Worm (Caenorhabditis elegans): ENCODE data around the gene trcs-2.

The trcs-2 gene

DNA sequence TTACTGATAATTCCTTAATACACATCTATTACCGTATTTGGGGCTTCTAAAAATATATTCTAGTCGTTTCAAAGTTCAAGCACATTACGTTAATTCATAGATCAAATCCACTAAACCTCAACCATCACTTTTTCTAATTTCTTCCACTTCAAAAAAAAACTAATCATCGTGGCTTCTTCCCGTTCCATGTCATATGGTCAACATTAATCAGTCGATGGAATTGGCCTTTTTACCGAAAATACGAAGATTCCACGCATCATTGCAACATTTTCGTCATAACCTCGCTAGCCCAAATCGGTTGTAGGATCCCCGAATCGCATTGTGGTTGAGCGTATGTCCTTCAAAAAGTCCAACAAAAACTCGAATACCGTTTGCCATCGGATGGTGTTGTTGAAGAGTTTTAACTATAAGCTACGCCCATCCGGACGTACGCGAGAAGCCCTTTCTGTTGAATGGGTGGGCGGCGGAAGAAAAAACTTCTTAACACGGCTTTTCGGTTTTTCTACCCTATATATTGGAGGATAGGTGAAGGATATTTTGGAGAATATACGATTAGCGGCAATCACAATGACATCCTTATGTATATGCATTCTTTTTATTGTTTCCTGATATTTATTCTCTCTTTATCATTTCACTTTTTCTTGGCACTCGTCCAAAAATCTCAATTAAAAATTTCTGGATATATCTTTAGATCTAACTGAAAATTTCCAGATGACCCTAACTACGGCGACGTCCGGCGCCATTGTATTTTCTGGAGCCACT lies 10.2 kb downstream of the trcs-2 start, which contains the start of gene rol-6:
rol-6 (plus strand) TSS at position 712 of the 762 bp plus-strand sequence.
- TF ChIP-seq blmp-1 (tag; optimal IDR thresholded peaks at IDR 0.05) (peak; percentile 50), fkh-10 (GFP tag; optimal IDR thresholded peaks at IDR 0.05) (no peak)

DNA sequence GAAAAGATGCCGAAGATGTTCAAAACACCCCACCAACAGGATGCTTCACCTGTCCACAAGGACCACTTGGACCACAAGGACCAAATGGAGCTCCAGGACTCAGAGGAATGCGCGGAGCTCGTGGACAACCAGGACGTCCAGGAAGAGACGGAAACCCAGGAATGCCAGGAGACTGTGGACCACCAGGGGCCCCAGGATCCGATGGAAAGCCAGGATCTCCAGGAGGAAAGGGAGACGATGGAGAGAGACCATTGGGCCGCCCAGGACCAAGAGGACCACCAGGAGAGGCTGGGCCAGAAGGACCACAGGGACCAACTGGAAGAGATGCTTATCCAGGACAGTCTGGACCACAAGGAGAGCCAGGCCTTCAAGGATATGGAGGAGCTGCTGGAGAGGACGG lies 11.4 kb downstream of the trcs-2 start:
- TF ChIP-seq lin-35 (GFP tag; optimal IDR thresholded peaks at IDR 0.05) (no peak), nhr-28 (tag; optimal IDR thresholded peaks at IDR 0.05) (no peak), zip-4 (GFP tag; optimal IDR thresholded peaks at IDR 0.05) (no peak), fos-1 (tag; optimal IDR thresholded peaks at IDR 0.05) (no peak), sptf-1 (tag; optimal IDR thresholded peaks at IDR 0.05) (no peak), egl-13 (tag; optimal IDR thresholded peaks at IDR 0.05) (no peak), nhr-76 (tag; optimal IDR thresholded peaks at IDR 0.05) (no peak), Y116A8C.19 (tag; optimal IDR thresholded peaks at IDR 0.05; ENCODE audit: borderline replicate concordance) (no peak), unc-62 (GFP tag; optimal IDR thresholded peaks at IDR 0.05) (no peak)

ce11 chrII:8737456-8737855 lies 15.2 kb downstream of the trcs-2 start, which contains the start of gene idpb-4:
idpb-4 (minus strand) TSS chrII:8737556.
- no peak for TF ChIP-seq efl-1 (optimal IDR thresholded peaks at IDR 0.05)
- TF ChIP-seq efl-1 (GFP tag; optimal IDR thresholded peaks at IDR 0.05 in 1 of 2) = peak in 1 of 2 experiments; percentile 24
- no peak for TF ChIP-seq zip-4 (GFP tag; optimal IDR thresholded peaks at IDR 0.05)

DNA sequence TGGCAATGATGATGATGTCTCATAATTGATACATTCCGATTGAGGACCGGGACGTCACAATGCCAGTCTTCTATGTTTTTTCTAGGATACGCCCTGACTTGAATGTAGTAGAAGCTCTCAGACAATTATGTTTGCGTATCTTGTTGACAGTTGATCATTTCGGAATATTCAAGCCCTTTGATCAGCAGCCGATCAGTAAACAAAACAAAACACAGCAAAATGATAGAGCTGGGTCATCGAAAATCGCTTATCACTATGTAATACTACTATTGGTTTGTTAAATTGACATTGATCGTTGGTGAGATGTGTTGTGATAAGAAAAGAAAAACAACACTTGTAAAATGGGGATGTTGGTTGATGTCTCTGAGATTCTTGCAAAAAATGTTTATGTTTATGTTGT lies 16.0 kb downstream of the trcs-2 start:
- TF ChIP-seq efl-1 (optimal IDR thresholded peaks at IDR 0.05) = no peak
- TF ChIP-seq efl-1 (GFP tag; optimal IDR thresholded peaks at IDR 0.05 in 1 of 2) = peak in 1 of 2 experiments; percentile 23
- TF ChIP-seq elt-2 (tag; optimal IDR thresholded peaks at IDR 0.05) = peak; percentile 22
- no peak for TF ChIP-seq unc-30 (tag; optimal IDR thresholded peaks at IDR 0.05)

DNA sequence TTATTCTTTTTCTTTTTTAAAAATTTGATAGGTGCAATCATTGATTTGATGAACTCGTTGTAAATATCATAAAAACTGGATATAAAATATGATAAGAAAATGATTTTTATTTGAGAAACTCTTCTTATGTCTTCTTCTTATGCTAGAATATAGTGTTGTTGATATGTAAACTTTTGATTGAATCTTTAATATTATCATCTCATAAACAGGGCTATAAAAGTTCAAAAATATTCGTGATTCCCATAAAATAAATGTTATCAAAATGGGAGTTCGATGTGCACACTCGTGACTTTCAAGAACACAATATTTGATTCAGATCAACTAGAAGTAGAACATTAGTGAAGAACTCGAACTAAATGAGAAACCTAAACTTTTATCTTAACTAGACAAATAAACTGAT lies 16.7 kb downstream of the trcs-2 start:
- peak; percentile 3 for TF ChIP-seq nhr-71 (tag; optimal IDR thresholded peaks at IDR 0.05)
- no peak for TF ChIP-seq pax-3 (tag; optimal IDR thresholded peaks at IDR 0.05)
- TF ChIP-seq elt-2 (tag; optimal IDR thresholded peaks at IDR 0.05) = peak; percentile 62
- TF ChIP-seq F16B12.6 (tag; optimal IDR thresholded peaks at IDR 0.05) = no peak

DNA sequence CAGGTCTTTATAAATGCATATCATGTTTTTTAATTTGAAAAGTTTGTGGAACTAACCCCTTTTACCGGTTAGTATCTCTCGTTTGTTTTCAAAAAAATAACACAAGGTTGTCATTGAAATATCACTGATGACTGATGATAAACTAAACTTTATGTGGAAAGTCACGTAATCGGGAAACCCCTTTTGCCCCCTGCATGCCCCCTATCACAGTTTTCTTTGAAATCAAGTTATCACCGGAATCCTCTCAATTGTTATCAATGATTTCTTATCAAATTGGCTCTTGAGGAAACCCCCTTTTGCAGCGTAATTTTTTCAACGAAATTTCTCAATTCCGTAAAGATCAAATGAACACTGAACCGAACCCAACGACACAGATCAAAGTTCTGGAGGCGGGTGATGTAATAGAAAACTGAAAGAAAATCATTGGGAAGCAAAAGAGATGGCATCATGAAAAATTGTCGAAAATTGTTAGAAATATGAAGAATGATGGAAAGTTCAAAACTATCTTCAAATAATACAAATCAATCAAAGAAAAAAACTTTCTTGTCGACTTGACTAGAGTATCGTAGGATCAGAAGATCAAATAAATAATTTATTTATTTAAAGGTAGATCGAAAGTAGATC lies 18.2 kb downstream of the trcs-2 start:
- no peak for TF ChIP-seq lin-15B (tag; optimal IDR thresholded peaks at IDR 0.05)
- no peak for TF ChIP-seq jun-1 (tag; optimal IDR thresholded peaks at IDR 0.05)
- no peak for TF ChIP-seq unc-62 (GFP tag; optimal IDR thresholded peaks at IDR 0.05)
- TF ChIP-seq dsc-1 (tag; optimal IDR thresholded peaks at IDR 0.05) = no peak
- TF ChIP-seq tbx-2 (tag; optimal IDR thresholded peaks at IDR 0.05) = peak; percentile 65
- TF ChIP-seq mdl-1 (tag; optimal IDR thresholded peaks at IDR 0.05) = peak in 1 of 2 experiments; percentile 63
- TF ChIP-seq efl-1 (optimal IDR thresholded peaks at IDR 0.05) = peak in 1 of 2 experiments; percentile 15
- TF ChIP-seq efl-1 (GFP tag; optimal IDR thresholded peaks at IDR 0.05 in 1 of 2) = peak in 1 of 2 experiments; percentile 89
- TF ChIP-seq C34B4.2 (tag; optimal IDR thresholded peaks at IDR 0.05) = no peak
- no peak for TF ChIP-seq tlp-1 (tag; optimal IDR thresholded peaks at IDR 0.05)
- TF ChIP-seq aha-1 (tag; optimal IDR thresholded peaks at IDR 0.05) = peak; percentile 46
- TF ChIP-seq hpl-2 (GFP tag; optimal IDR thresholded peaks at IDR 0.05) = no peak
- no peak for TF ChIP-seq mep-1 (tag; optimal IDR thresholded peaks at IDR 0.05)
- no peak for TF ChIP-seq dpl-1 (GFP tag; optimal IDR thresholded peaks at IDR 0.05)
- TF ChIP-seq F16B12.6 (tag; optimal IDR thresholded peaks at IDR 0.05) = no peak
- peak; percentile 63 for TF ChIP-seq pqm-1 (tag; optimal IDR thresholded peaks at IDR 0.05)
- peak; percentile 83 for TF ChIP-seq nhr-71 (tag; optimal IDR thresholded peaks at IDR 0.05)
- no peak for TF ChIP-seq Y116A8C.19 (tag; optimal IDR thresholded peaks at IDR 0.05; ENCODE audit: borderline replicate concordance)
- no peak for TF ChIP-seq nhr-12 (tag; optimal IDR thresholded peaks at IDR 0.05)
- TF ChIP-seq ztf-4 (tag; optimal IDR thresholded peaks at IDR 0.05) = no peak
- TF ChIP-seq unc-98 (GFP tag; IDR thresholded peaks at IDR 0.05) = no peak
- TF ChIP-seq lin-35 (GFP tag; optimal IDR thresholded peaks at IDR 0.05) = peak in 1 of 2 experiments; percentile 40
- TF ChIP-seq unc-86 (tag; optimal IDR thresholded peaks at IDR 0.05) = no peak
- no peak for TF ChIP-seq isw-1 (GFP tag; IDR thresholded peaks at IDR 0.05)
- TF ChIP-seq lsy-2 (tag; optimal IDR thresholded peaks at IDR 0.05) = peak; percentile 5
- no peak for TF ChIP-seq C04F5.9 (tag; optimal IDR thresholded peaks at IDR 0.05)
- TF ChIP-seq nhr-85 (tag) = peak; percentile 96
- TF ChIP-seq sox-4 (tag; optimal IDR thresholded peaks at IDR 0.05) = no peak
- TF ChIP-seq nhr-11 (tag; optimal IDR thresholded peaks at IDR 0.05) = no peak
- TF ChIP-seq C16A3.4 (tag; optimal IDR thresholded peaks at IDR 0.05) = peak; percentile 14
